Fruit fly (Drosophila melanogaster) whole organism, embryonic: ENCODE measurements around the gene Hecw.

Experiments
- ATbp ChIP-seq: fragments of 200-800 bp; sonication (Bioruptor generic); optimal IDR thresholded peaks from 2 replicates; lab custom pipeline; 2017; ENCODE audit warnings: missing biosample characterization, mild to moderate bottlenecking, missing genetic modification characterization, missing genetic modification reagents
- Adf1 ChIP-seq: fragments of 200-800 bp; sonication (Bioruptor generic); IDR thresholded peaks from 2 replicates; pipeline ENCODE4 v1.3.6; 2022; ENCODE audit warnings: missing biosample characterization, missing genetic modification characterization
- BtbVII ChIP-seq: fragments of 200-800 bp; sonication (Bioruptor generic); optimal IDR thresholded peaks from 3 replicates; lab custom pipeline; 2017; ENCODE audit warnings: missing biosample characterization, mild to moderate bottlenecking, missing genetic modification characterization
- CG10321 ChIP-seq: fragments of 200-800 bp; sonication (Bioruptor generic); IDR thresholded peaks from 2 replicates; pipeline ENCODE4 v1.3.6; 2022; ENCODE audit warnings: missing biosample characterization, missing genetic modification characterization
- CG11504 ChIP-seq: fragments of 200-800 bp; sonication (Bioruptor generic); optimal IDR thresholded peaks from 3 replicates; lab custom pipeline; 2019; ENCODE audit warnings: missing biosample characterization, mild to moderate bottlenecking, missing genetic modification characterization, moderate library complexity
- CG12155 ChIP-seq: fragments of 200-800 bp; sonication (Bioruptor generic); optimal IDR thresholded peaks from 3 replicates; lab custom pipeline; 2016; ENCODE audit warnings: missing biosample characterization, missing genetic modification characterization
- CG12942 ChIP-seq: fragments of 200-800 bp; sonication (Bioruptor generic); optimal IDR thresholded peaks from 3 replicates; lab custom pipeline; 2016; ENCODE audit warnings: missing biosample characterization, missing genetic modification characterization
- CG15514 ChIP-seq: fragments of 200-800 bp; sonication (Bioruptor generic); optimal IDR thresholded peaks from 3 replicates; lab custom pipeline; 2017; ENCODE audit warnings: missing biosample characterization, missing genetic modification characterization, mild to moderate bottlenecking, moderate library complexity, missing genetic modification reagents
- CG17328 ChIP-seq: fragments of 200-800 bp; sonication (Bioruptor generic); IDR thresholded peaks from 2 replicates; pipeline ENCODE4 v1.3.6; 2022; ENCODE audit warnings: missing biosample characterization, missing genetic modification characterization
- CG2678 ChIP-seq: fragments of 200-800 bp; sonication (Bioruptor generic); optimal IDR thresholded peaks from 3 replicates; lab custom pipeline; 2019; ENCODE audit warnings: missing biosample characterization, mild to moderate bottlenecking, missing genetic modification characterization, moderate library complexity
- CG4404 ChIP-seq: fragments of 200-800 bp; sonication (Bioruptor generic); IDR thresholded peaks from 2 replicates; pipeline ENCODE4 v1.3.6; 2022; ENCODE audit warnings: missing biosample characterization, missing genetic modification characterization
- CG4730 ChIP-seq: fragments of 200-800 bp; sonication (Bioruptor generic); IDR thresholded peaks from 2 replicates; pipeline ENCODE4 v1.3.6; 2022; ENCODE audit warnings: missing biosample characterization, missing genetic modification characterization
- CG7357 ChIP-seq: fragments of 200-800 bp; sonication (Bioruptor generic); IDR thresholded peaks from 3 replicates; pipeline ENCODE4 v1.3.6; 2022; ENCODE audit warnings: missing biosample characterization, missing genetic modification characterization
- CG9609 ChIP-seq: fragments of 200-800 bp; sonication (Bioruptor generic); optimal IDR thresholded peaks from 3 replicates; lab custom pipeline; 2016; ENCODE audit warnings: missing biosample characterization, missing genetic modification characterization
- CG9932 ChIP-seq: fragments of 200-800 bp; sonication (Bioruptor generic); IDR thresholded peaks from 2 replicates; pipeline ENCODE4 v1.3.6; 2022; ENCODE audit warnings: missing biosample characterization, missing genetic modification characterization
- Camta ChIP-seq: fragments of 200-800 bp; sonication (Bioruptor generic); optimal IDR thresholded peaks from 2 replicates; lab custom pipeline; 2016; ENCODE audit warnings: missing biosample characterization, missing genetic modification characterization
- Chrac-16 ChIP-seq: fragments of 200-800 bp; sonication (Bioruptor generic); optimal IDR thresholded peaks from 3 replicates; lab custom pipeline; 2016; ENCODE audit warnings: missing biosample characterization, missing genetic modification characterization
- CrebB ChIP-seq: fragments of 200-800 bp; sonication (Bioruptor generic); optimal IDR thresholded peaks from 3 replicates; lab custom pipeline; 2018; ENCODE audit warnings: missing biosample characterization, mild to moderate bottlenecking, missing genetic modification characterization
- Dfd ChIP-seq, 2 experiments: fragments of >200 bp; optimal IDR thresholded peaks; 2 replicates each; lab custom pipeline; 2017; ENCODE audit warnings: missing biosample characterization in 2 of 2, missing genetic modification characterization in 2 of 2
- Dip3 ChIP-seq: fragments of 200-800 bp; sonication (Bioruptor generic); optimal IDR thresholded peaks from 3 replicates; lab custom pipeline; 2016; ENCODE audit warnings: missing biosample characterization, missing genetic modification characterization
- Fer3 ChIP-seq: fragments of 200-800 bp; sonication (Bioruptor generic); optimal IDR thresholded peaks from 2 replicates; lab custom pipeline; 2018; ENCODE audit warnings: missing biosample characterization, mild to moderate bottlenecking, missing genetic modification characterization, moderate library complexity
- HLH54F ChIP-seq: fragments of 200-800 bp; sonication (Bioruptor generic); optimal IDR thresholded peaks from 3 replicates; lab custom pipeline; 2016; ENCODE audit warnings: missing biosample characterization, missing genetic modification characterization
- HmgD ChIP-seq: fragments of 200-800 bp; sonication (Bioruptor generic); optimal IDR thresholded peaks from 3 replicates; lab custom pipeline; 2016; ENCODE audit warnings: missing biosample characterization, missing genetic modification characterization
- NC2α ChIP-seq: fragments of 200-800 bp; sonication (Bioruptor generic); optimal IDR thresholded peaks from 2 replicates; lab custom pipeline; 2016; ENCODE audit warnings: missing biosample characterization, missing genetic modification characterization
- Neu2 ChIP-seq: fragments of 200-800 bp; sonication (Bioruptor generic); optimal IDR thresholded peaks from 3 replicates; lab custom pipeline; 2016; ENCODE audit warnings: missing biosample characterization, missing genetic modification characterization, borderline replicate concordance
- Six4 ChIP-seq: fragments of 200-800 bp; sonication (Bioruptor generic); optimal IDR thresholded peaks from 2 replicates; lab custom pipeline; 2016; ENCODE audit warnings: missing biosample characterization, missing genetic modification characterization
- Sox100B ChIP-seq: fragments of 200-800 bp; sonication (Bioruptor generic); optimal IDR thresholded peaks from 3 replicates; lab custom pipeline; 2018; ENCODE audit warnings: missing biosample characterization, mild to moderate bottlenecking, missing genetic modification characterization
- Spps ChIP-seq: fragments of 200-800 bp; sonication (Bioruptor generic); optimal IDR thresholded peaks from 2 replicates; lab custom pipeline; 2018; ENCODE audit warnings: missing biosample characterization, mild to moderate bottlenecking, missing genetic modification characterization
- aop ChIP-seq: fragments of 200-800 bp; sonication (Bioruptor generic); IDR thresholded peaks from 2 replicates; pipeline ENCODE4 v1.3.6; 2022; ENCODE audit warnings: missing biosample characterization, missing genetic modification characterization
- az2 ChIP-seq: fragments of 200-800 bp; sonication (Bioruptor generic); optimal IDR thresholded peaks from 3 replicates; lab custom pipeline; 2016; ENCODE audit warnings: missing biosample characterization, missing genetic modification characterization
- chif ChIP-seq, 2 experiments: fragments of 200-800 bp; sonication (Bioruptor generic); optimal IDR thresholded peaks; 3 replicates each; lab custom pipeline; 2016; ENCODE audit warnings: missing biosample characterization in 2 of 2, missing genetic modification characterization in 2 of 2
- chm ChIP-seq: fragments of 200-800 bp; sonication (Bioruptor generic); IDR thresholded peaks from 2 replicates; pipeline ENCODE4 v1.3.6; 2022; ENCODE audit warnings: missing biosample characterization, missing genetic modification characterization
- dati ChIP-seq: fragments of 200-800 bp; sonication (Bioruptor generic); IDR thresholded peaks from 2 replicates; pipeline ENCODE4 v1.3.6; 2022; ENCODE audit warnings: missing biosample characterization, missing genetic modification characterization
- gem ChIP-seq: fragments of 200-800 bp; sonication (Bioruptor generic); optimal IDR thresholded peaks from 2 replicates; lab custom pipeline; 2019; ENCODE audit warnings: missing biosample characterization, mild to moderate bottlenecking, missing genetic modification characterization, moderate library complexity
- gt ChIP-seq: fragments of 200-800 bp; sonication (Bioruptor generic); IDR thresholded peaks from 2 replicates; pipeline ENCODE4 v1.3.6; 2022; ENCODE audit warnings: missing biosample characterization, missing genetic modification characterization
- jumu ChIP-seq: fragments of 200-800 bp; sonication (Bioruptor generic); optimal IDR thresholded peaks from 3 replicates; lab custom pipeline; 2016; ENCODE audit warnings: missing biosample characterization, missing genetic modification characterization
- kni ChIP-seq: fragments of 200-800 bp; sonication (Bioruptor generic); optimal IDR thresholded peaks from 3 replicates; lab custom pipeline; 2017; ENCODE audit warnings: mild to moderate bottlenecking, missing biosample characterization, missing genetic modification reagents, missing genetic modification characterization
- mld ChIP-seq: fragments of 200-800 bp; sonication (Bioruptor generic); IDR thresholded peaks from 3 replicates; pipeline ENCODE4 v1.3.6; 2022; ENCODE audit warnings: missing biosample characterization, missing genetic modification characterization; ENCODE audit not compliant: partially characterized antibody
- nmo ChIP-seq: fragments of 200-800 bp; sonication (Bioruptor generic); optimal IDR thresholded peaks from 2 replicates; lab custom pipeline; 2018; ENCODE audit warnings: missing biosample characterization, mild to moderate bottlenecking, missing genetic modification characterization, moderate library complexity
- oc ChIP-seq: fragments of 200-800 bp; sonication (Bioruptor generic); optimal IDR thresholded peaks from 2 replicates; lab custom pipeline; 2018; ENCODE audit warnings: missing biosample characterization, mild to moderate bottlenecking, missing genetic modification characterization, moderate library complexity
- odd ChIP-seq: fragments of 200-800 bp; sonication (Bioruptor generic); optimal IDR thresholded peaks from 2 replicates; lab custom pipeline; 2017; ENCODE audit warnings: missing biosample characterization, mild to moderate bottlenecking, missing genetic modification characterization
- p53 ChIP-seq: fragments of 200-800 bp; sonication (Bioruptor generic); optimal IDR thresholded peaks from 2 replicates; lab custom pipeline; 2016; ENCODE audit warnings: missing biosample characterization, missing genetic modification characterization
- peb ChIP-seq: fragments of 200-800 bp; sonication (Bioruptor generic); IDR thresholded peaks from 2 replicates; pipeline ENCODE4 v1.3.6; 2022; ENCODE audit warnings: missing biosample characterization, missing genetic modification characterization
- pfk ChIP-seq: fragments of 200-800 bp; sonication (Bioruptor generic); optimal IDR thresholded peaks from 2 replicates; lab custom pipeline; 2018; ENCODE audit warnings: missing biosample characterization, mild to moderate bottlenecking, missing genetic modification characterization, moderate library complexity
- pros ChIP-seq: fragments of 200-800 bp; sonication (Bioruptor generic); optimal IDR thresholded peaks from 3 replicates; lab custom pipeline; 2019; ENCODE audit warnings: missing biosample characterization, mild to moderate bottlenecking, missing genetic modification characterization, moderate library complexity
- run ChIP-seq: fragments of 200-800 bp; sonication (Bioruptor generic); optimal IDR thresholded peaks from 3 replicates; lab custom pipeline; 2018; ENCODE audit warnings: missing biosample characterization, mild to moderate bottlenecking, missing genetic modification characterization
- ssp ChIP-seq: fragments of 200-800 bp; sonication (Bioruptor generic); IDR thresholded peaks from 2 replicates; pipeline ENCODE4 v1.3.6; 2022; ENCODE audit warnings: missing biosample characterization, missing genetic modification characterization
- sug ChIP-seq: fragments of 200-800 bp; optimal IDR thresholded peaks from 2 replicates; lab custom pipeline; 2019; ENCODE audit warnings: missing biosample characterization, mild to moderate bottlenecking, missing genetic modification characterization, moderate library complexity
- trem ChIP-seq: fragments of 200-800 bp; optimal IDR thresholded peaks from 3 replicates; lab custom pipeline; 2019; ENCODE audit warnings: missing biosample characterization, mild to moderate bottlenecking, missing genetic modification characterization, moderate library complexity
- zen2 ChIP-seq: fragments of 200-800 bp; sonication (Bioruptor generic); IDR thresholded peaks from 3 replicates; pipeline ENCODE4 v1.3.6; 2022; ENCODE audit warnings: missing biosample characterization, missing genetic modification characterization; ENCODE audit not compliant: partially characterized antibody
- zf30C ChIP-seq: fragments of 200-800 bp; sonication (Bioruptor generic); optimal IDR thresholded peaks from 3 replicates; lab custom pipeline; 2018; ENCODE audit warnings: missing biosample characterization, mild to moderate bottlenecking, missing genetic modification characterization

The Hecw gene

DNA sequence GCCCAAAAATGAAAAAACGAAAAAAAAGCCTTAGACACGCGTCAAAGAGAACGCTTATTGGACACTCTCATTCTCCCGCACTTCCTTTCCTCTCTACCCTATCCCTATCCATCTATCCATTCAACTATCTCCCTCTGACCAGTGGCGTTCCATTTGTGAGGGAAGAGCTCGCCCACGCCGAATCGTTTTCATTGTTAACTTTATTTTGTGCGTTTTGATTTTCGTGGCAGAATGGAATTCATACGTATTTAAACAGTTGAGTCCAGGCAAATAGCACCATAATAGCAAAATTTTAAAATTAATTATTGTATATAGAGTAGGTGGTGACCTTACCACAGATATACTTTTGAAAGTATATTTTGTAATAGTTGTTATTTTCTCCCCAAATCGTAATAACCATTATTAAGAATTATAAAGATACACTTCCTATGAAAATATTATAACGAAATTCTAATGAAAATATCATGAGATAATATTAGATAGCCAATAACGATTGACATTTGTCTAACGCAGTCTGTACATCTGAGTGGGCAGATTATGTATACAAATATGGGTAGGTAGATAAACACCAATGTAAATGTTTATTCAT lies 32.5 kb downstream of the Hecw start (continued):
- TF ChIP-seq mld (GFP tag; lab: Robert Waterston, UW) (no peak), aop (GFP tag; lab: Robert Waterston, UW) (no peak), Adf1 (GFP tag; lab: Robert Waterston, UW) (peak; percentile 31; the same call in 1 of the 2 replicates), Dfd (GFP tag; optimal IDR thresholded peaks at IDR 0.05; lab: Kevin White, UChicago) (no peak), Six4 (GFP tag; lab: Kevin White, UChicago) (no peak), jumu (GFP tag; lab: Kevin White, UChicago) (no peak), HmgD (no peak), p53 (no peak), pros (GFP tag; lab: Kevin White, UChicago) (no peak), BtbVII (peak; percentile 78), pfk (GFP tag; lab: Kevin White, UChicago) (no peak), ssp (GFP tag; lab: Robert Waterston, UW) (no peak), CG10321 (GFP tag; lab: Robert Waterston, UW) (no peak), run (peak; percentile 71), chm (GFP tag; lab: Robert Waterston, UW) (peak; percentile 37; the same call in 1 of the 2 replicates), CrebB (tag; lab: Kevin White, UChicago) (peak; percentile 20), CG12155 (GFP tag; lab: Kevin White, UChicago) (peak; percentile 56), Chrac-16 (GFP tag; lab: Kevin White, UChicago) (peak; percentile 21), CG4404 (GFP tag; lab: Robert Waterston, UW) (0 out of 2 replicates have a peak, but pooled peaks have one; percentile 11), dati (GFP tag; lab: Robert Waterston, UW) (no peak), gem (peak; percentile 88), CG15514 (peak; percentile 57), zen2 (GFP tag; lab: Robert Waterston, UW) (no peak), chif (GFP tag; optimal IDR thresholded peaks at IDR 0.05; lab: Kevin White, UChicago) (no peak), Fer3 (tag; lab: Kevin White, UChicago) (peak; percentile 90), CG17328 (GFP tag; lab: Robert Waterston, UW) (peak; percentile 39; the same call in 1 of the 2 replicates), peb (no peak), gt (no peak), oc (peak; percentile 10), Sox100B (GFP tag; lab: Kevin White, UChicago) (peak; percentile 75), Dip3 (GFP tag; lab: Kevin White, UChicago) (peak; percentile 6), kni (GFP tag; lab: Kevin White, UChicago) (no peak), zf30C (no peak), odd (GFP tag; lab: Kevin White, UChicago) (peak; percentile 66), CG9932 (GFP tag; lab: Robert Waterston, UW) (peak; percentile 75), Spps (tag; lab: Kevin White, UChicago) (no peak), ATbp (GFP tag; lab: Kevin White, UChicago) (no peak), trem (tag; lab: Kevin White, UChicago) (no peak), CG11504 (tag; lab: Kevin White, UChicago) (peak; percentile 84), HLH54F (no peak), sug (tag; lab: Kevin White, UChicago) (peak; percentile 46), Neu2 (no peak), CG2678 (tag; lab: Kevin White, UChicago) (peak; percentile 92), CG7357 (0 out of 3 replicates have a peak, but pooled peaks have one; percentile 32), NC2α (GFP tag; lab: Kevin White, UChicago) (no peak), CG4730 (no peak), az2 (GFP tag; lab: Kevin White, UChicago) (peak; percentile 38), nmo (GFP tag; lab: Kevin White, UChicago) (peak; percentile 66), CG12942 (no peak), CG9609 (GFP tag; lab: Kevin White, UChicago) (no peak), Camta (GFP tag; lab: Kevin White, UChicago) (no peak)
